Worm (Caenorhabditis elegans): ENCODE data around the gene Y11D7A.7.

DNA sequence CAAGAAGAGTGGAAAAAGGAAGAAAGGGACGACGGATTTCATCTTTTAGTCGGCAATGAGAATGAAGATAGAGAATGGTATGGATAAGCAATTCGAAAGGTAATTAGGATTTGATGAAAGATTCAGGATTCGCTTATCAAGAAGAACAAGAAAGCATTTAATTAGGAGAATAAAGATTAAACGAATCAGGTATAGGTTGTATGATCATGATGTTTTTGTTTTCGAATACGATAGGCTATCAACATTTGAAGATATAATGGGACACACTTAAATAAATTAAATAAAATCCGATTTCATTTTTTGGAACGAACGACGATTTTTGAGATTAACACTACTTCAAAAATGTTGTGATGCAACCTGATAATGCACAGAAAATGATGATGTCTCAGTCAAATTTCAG, 3.9 kb upstream of the Y11D7A.7 start, which contains the start of gene Y11D7A.5:
- TF ChIP-seq hmg-4 (GFP tag; optimal IDR thresholded peaks at IDR 0.05), result no peak
- TF ChIP-seq tbx-37 (GFP tag; conservative IDR thresholded peaks at IDR 0.05), result no peak
- TF ChIP-seq tbx-11 (GFP tag; IDR thresholded peaks at IDR 0.05), result no peak
- TF ChIP-seq hmbx-1 (tag; optimal IDR thresholded peaks at IDR 0.05), result no peak
- TF ChIP-seq ama-1 (optimal IDR thresholded peaks at IDR 0.05), result no peak
- TF ChIP-seq sea-1 (GFP tag; conservative IDR thresholded peaks at IDR 0.05), result no peak
